Worm (Caenorhabditis elegans): ENCODE measurements around the gene F53C11.1.

Gene F53C11.1

DNA sequence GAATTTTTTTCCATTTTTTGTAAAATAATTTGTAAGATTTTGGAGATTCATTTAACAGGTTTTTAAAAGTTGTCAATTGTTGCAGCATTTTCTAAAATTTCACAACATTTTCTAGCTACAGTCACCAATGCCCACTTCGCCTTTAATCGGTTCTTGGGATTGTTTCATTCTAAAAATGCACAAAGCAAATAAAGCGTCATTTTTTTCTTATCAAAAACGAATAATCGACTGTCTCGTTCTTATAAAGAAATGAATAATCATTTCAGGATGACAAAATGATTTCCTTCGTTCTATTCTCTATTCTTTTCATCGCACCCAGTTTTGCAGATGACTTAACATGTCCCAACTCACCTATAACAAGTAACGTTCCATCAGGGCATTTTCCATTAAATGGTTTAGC lies at the start of gene F53C11.1:
TSS of gene F53C11.1 (plus strand) at position 268 of the 400 bp plus-strand sequence.
- TF ChIP-seq unc-62 (GFP tag; optimal IDR thresholded peaks at IDR 0.05): no peak

DNA sequence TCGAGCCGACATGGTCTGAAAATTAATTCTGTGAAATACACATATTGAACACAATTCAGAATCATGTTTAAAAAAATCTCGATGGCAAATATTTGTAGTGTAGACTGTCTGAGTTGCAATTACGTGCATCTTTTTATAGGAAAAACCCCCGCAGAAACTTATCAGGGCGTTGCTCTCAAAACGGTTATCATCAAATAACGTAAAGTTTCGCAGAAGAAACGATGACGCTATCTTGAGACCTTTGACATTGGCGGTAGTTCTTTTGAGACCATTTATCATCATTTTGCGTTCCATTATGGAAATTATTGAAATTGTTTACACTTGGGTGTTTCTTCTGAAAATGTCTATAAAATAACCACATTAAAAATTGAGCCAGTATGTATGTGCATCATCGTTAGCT lies 44.8 kb upstream of the F53C11.1 start, which contains the start of gene dct-17:
TSS of gene dct-17 (minus strand) at position 23 of the 400 bp plus-strand sequence.
- no peak for TF ChIP-seq unc-62 (GFP tag; optimal IDR thresholded peaks at IDR 0.05)

DNA sequence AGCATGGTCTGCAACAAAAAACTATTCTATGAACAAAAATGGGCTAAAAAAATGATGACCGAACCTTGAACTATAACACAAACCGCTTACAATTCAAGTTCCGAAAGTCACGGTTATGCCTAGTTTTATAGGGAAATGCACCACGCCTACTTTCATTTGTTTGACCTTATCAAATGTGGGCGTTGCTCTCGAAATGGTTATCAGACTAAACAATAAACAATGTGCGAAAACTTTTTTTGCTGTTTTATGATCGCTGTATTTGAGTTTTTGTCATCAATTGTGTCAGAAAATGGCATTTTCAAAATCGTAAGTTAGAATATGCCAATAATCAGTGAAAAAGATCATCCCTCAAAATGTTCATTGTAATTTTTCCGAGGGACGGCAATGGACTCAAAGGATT lies 39.4 kb upstream of the F53C11.1 start, which contains the start of gene F35E12.6:
TSS of gene F35E12.6 (minus strand) at position 101 of the 400 bp plus-strand sequence.
- TF ChIP-seq unc-62 (GFP tag; optimal IDR thresholded peaks at IDR 0.05): no peak

DNA sequence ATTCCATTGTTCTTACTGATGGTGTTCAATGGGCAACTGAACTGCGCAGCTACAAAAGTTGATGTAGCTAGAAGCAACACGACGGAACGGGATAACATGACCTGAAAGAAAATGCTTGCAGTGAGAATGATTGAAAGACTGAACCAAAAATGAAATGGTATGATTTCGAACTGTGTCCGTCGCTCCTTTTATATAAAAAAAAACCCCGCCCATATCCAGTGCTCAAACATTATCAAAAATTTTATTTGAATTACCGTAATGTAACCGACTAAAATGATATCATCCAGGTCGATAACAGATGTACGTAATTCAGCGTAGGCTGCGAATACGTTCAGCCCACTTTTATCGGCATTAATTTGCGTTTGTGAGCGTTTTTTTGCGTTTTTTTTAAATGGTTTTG lies 37.2 kb upstream of the F53C11.1 start, which contains the start of gene irg-5:
TSS of gene irg-5 (minus strand) at position 101 of the 400 bp plus-strand sequence.
- no peak for TF ChIP-seq unc-62 (GFP tag; optimal IDR thresholded peaks at IDR 0.05)

DNA sequence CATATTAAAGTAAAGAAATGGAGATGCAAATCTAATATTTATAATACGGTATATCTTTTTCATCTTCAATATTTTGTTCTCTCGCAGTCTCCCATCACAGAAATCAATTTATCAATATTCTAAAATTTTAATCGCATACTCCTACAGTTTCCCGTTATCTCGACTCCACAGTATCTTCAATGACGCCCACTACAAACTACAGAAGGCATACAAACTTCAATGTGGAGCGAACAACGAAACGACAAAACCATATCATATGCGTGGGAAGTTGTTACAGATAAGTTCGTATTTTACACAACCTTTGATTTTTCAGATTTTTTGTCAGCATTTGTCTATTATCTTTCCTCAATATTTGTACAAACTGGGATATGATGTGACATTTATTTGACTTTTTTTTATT lies 35.7 kb upstream of the F53C11.1 start:
- no peak for TF ChIP-seq unc-62 (GFP tag; optimal IDR thresholded peaks at IDR 0.05)

DNA sequence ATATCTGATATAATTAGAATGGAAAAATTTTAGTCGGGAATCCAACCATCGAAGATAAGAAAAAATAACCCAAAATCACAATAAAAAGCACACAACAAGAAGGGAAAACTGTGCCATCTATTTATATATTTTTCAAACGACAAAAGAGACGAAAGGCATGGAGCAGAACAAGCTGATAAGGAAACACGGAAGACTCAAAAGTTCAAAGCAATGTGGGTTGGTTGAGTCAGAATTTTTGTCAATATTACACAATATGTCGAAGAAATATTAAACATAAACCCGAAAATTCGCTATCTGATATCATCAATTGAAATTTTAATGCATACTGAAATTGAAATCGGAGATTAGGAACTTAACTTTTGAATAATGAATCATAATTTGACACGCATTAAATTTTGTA lies 30.7 kb upstream of the F53C11.1 start, which contains the start of gene F35E12.9:
TSS of gene F35E12.9 (minus strand) at position 227 of the 400 bp plus-strand sequence.
- TF ChIP-seq unc-62 (GFP tag; optimal IDR thresholded peaks at IDR 0.05): no peak

DNA sequence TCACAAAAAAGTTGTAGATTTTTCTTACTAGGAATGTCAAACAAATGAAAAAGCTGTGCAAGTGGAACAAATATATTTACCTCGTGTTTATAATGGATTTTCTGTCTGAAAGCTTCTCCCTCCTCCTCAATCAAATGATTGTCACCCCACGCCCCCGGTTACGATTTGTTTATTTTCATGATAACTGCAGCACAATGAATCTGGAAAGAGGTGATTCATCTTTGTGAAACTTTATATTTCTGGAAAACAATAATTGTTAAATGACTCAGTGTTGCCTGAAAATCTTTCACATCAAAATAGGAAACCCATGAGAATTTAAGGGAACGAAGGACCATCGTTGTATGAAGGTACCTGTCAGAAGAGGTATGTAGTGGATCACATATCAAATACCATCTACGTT lies 26.9 kb upstream of the F53C11.1 start, which contains the start of gene F35E12.10:
TSS of gene F35E12.10 (minus strand) at position 101 of the 400 bp plus-strand sequence.
- TF ChIP-seq unc-62 (GFP tag; optimal IDR thresholded peaks at IDR 0.05): no peak

DNA sequence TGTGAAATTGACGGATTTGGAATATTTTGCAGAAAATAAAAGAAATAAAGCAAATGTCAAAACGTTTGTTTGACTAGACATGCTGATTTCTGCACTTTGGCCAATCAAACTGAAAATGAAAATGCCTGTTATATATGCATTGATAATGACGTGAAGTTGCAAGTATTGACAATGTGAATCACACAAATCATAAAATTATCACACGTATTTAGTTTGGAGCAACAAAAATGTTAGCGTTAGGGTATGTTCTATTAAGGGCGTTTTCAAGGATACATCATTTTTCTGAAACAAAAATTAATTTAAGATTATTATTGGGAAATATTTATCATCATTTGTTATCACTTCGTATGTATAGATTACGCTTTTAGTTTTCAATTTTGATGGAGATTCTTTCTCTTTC lies 23.8 kb upstream of the F53C11.1 start, which contains the start of gene cld-9:
TSS of gene cld-9 (minus strand) at position 81 of the 400 bp plus-strand sequence.
- TF ChIP-seq unc-62 (GFP tag; optimal IDR thresholded peaks at IDR 0.05): no peak

DNA sequence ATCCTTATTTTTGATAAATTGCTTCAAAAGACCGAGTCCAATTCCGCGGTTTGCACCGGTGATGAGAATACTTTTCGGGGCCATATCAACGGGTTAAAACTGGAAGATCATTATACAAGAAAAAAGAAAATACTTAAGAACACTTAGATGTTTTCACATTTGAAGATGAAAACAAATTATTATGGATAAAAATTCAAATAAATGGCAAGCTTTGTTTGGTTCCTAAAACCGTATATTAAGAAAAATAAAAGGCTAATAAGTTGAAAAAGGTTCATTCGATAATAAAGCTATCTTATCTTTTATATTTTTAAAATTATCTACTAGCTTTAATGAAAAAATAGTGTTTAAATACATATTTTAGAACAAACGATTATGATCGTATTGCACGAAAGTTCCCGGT lies 22.1 kb upstream of the F53C11.1 start, which contains the start of gene F20G2.1:
TSS of gene F20G2.1 (minus strand) at position 101 of the 400 bp plus-strand sequence.
- no peak for TF ChIP-seq unc-62 (GFP tag; optimal IDR thresholded peaks at IDR 0.05)

DNA sequence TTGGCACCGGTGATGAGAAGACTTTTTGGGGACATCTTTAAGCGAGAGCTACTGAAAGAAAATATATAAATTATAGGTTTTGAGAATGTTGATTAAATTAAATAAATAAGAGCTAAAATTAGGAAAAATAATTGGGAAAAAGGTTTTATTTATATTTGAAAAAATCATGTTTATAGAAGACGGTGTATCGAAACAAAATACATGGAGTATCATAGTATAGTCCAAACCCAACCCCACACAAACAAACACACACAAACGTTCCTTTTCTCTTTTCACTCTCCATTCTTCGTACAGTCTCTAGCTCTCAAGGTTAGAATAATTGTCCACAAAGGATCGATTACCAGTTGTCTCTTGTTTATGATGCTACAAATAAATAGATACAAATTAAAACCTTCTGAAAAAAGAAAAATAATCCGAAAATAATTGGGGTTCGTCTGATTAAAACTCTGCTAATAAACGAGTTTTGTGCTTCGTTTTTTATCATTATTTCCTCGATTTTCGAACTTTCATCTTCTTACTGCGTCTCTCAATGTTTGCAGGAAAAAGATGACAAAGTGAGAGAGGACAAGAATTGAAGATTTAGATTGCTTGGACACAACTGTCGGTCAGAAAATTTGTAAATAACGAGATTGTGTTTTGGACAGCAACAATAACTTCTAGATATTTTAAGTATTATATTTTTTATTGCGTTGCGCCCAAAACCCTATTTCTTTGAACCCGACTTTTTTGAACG lies 19.1 kb upstream of the F53C11.1 start, which contains the start of gene F20G2.2:
TSS of gene F20G2.2 (minus strand) at position 51 of the 733 bp plus-strand sequence.
- TF ChIP-seq unc-62 (GFP tag; optimal IDR thresholded peaks at IDR 0.05): no peak

DNA sequence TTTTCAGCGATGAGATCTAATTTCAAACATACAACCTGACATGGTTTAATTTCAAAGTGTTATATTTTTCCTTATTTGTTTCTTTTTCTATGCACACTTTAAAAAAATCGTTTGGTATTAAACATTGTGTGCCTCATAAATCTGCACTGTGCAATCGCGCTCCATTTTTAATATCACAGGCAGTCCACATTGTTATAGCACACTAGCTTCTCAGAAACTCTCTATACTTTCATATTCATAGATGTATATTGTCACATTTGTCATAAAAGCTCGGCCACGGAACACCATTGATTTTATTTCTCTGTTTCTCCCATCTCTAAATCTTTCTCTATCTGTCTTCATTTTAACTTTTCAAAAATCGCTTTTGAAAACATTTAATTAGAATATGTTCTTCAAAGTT lies 18.2 kb upstream of the F53C11.1 start:
- no peak for TF ChIP-seq unc-62 (GFP tag; optimal IDR thresholded peaks at IDR 0.05)

DNA sequence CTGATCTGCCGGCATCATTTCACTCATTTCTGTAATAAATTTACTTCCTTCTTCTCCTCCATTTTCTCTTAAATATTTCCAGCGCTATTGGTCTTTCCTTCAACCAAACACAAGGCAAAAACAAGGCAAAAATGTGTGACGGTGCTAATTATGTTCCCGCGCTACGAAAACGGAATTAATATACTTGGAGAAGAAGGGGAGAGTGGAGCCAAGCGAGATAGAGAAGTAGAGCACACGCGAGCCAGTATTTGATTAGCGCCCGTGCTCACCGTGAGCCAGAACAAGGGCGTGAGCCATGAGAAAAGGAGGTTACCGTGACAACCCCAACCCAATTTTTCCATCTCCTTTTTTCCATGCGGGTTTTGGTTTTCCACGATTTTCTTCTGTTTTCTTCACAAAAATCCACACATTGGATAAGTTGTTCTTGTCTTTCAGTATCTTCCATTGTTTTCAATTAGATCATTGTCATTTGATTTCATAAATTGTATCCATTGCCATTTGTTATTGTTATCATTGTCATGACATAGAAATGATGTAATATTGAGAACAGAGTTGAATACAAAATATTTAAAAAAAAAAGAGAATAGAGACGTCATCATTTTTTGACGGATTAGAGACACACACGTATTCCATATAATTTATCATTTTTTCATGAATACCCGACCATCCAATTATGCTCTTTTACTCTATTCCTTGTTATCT lies 13.0 kb upstream of the F53C11.1 start, which contains the start of gene F20G2.6:
TSS of gene F20G2.6 (plus strand) at position 652 of the 702 bp plus-strand sequence.
- TF ChIP-seq unc-62 (GFP tag; optimal IDR thresholded peaks at IDR 0.05): no peak

DNA sequence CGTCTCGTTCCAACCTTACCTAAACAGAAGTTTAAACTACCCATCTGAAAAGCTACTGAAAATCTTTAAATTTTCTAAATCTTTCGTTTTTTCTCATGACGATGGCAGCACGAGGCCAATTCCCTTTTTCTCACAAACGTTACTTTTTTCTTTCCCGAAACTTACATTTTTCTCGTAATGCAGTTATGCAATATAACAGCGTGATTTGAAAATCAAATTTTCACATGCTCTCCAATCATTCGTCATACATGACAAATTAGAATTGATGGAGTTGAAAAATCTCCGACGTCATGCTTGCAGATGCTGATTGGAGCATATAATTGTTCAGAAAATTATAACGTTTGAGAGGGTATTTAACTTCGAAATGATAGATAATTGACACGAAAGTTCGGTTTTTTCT lies 11.9 kb upstream of the F53C11.1 start:
- no peak for TF ChIP-seq unc-62 (GFP tag; optimal IDR thresholded peaks at IDR 0.05)

DNA sequence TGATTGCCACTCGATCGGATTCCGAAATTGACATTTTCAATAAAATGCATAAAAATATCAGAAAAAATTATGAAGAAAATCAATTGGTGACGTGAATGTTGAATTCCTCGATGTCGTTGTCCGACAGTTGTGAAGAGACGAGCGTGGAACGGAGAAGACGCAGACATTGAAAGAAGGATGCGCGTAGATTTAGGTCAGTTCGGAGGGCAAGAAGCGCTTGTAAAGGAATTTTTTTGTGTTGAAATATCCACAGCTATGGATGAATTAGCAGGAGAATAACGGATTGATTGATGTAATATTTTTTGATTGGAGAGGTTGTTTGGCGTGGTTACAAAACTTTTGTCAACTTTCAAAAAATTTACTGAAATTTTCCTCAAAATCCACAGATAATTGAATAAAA lies 7.2 kb upstream of the F53C11.1 start, which contains the start of gene F20G2.3:
TSS of gene F20G2.3 (minus strand) at position 101 of the 400 bp plus-strand sequence.
- no peak for TF ChIP-seq unc-62 (GFP tag; optimal IDR thresholded peaks at IDR 0.05)

DNA sequence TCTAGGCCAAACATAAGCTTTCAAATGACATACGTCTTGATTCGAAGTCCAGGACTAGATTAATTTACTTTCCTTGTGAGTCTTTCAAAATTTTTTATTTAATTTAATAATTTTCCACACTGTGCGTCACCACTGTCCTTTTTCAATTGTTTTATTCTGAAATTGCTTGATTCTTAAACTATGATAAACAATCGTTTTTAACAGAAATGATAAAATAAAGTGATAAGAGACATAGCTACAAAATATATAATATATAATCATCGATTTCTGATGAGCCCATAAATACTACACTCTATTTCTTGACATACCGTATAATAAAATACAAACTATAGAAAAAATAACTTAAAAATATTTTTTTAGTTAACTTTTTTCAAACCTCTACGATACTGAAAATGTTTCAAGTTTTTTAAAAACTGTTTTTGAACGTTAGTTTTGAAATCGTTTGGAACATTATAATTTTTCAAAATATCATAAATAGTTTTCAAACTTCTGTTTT lies 6.6 kb upstream of the F53C11.1 start, which contains the start of gene nas-24:
TSS of gene nas-24 (plus strand) at position 446 of the 496 bp plus-strand sequence.
- no peak for TF ChIP-seq unc-62 (GFP tag; optimal IDR thresholded peaks at IDR 0.05)

DNA sequence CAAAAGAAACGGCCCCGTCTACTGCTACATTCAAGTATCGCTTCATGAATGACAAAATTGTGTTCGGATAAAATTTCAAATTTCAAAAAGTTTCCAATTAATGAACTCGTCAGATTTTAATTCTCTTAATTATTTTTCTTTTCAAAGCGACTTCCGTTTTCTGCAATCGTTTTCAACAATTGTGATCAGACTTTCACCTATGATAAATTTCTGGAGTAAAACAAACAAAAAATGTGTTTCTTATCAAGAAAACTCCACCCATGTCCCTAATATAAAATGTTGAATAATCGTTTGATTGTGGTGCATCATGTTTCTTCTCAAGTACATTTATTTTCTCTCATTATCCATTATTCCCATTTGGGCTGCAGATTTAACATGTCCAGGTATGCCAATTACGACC lies 4.4 kb upstream of the F53C11.1 start, which contains the start of gene F20G2.5:
TSS of gene F20G2.5 (plus strand) at position 301 of the 400 bp plus-strand sequence.
- TF ChIP-seq unc-62 (GFP tag; optimal IDR thresholded peaks at IDR 0.05): no peak
